Worm (Caenorhabditis elegans) whole organism, L2 larva: ENCODE measurements around the gene F41E6.1.

Experiments
- R02D3.7 ChIP-seq: fragments of 150-350 bp; optimal IDR thresholded peaks from 2 replicates; lab custom pipeline; 2014; ENCODE audit warnings: missing biosample characterization, missing genetic modification characterization
- ZK546.5 ChIP-seq: sonication (generic microtip); optimal IDR thresholded peaks from 2 replicates; lab custom pipeline; 2017; ENCODE audit warnings: missing biosample characterization, missing genetic modification characterization
- ama-1 ChIP-seq: fragments of 150-350 bp; optimal IDR thresholded peaks from 2 replicates; lab custom pipeline; 2018; ENCODE audit warnings: inconsistent platforms
- crh-2 ChIP-seq: sonication (generic microtip); optimal IDR thresholded peaks from 2 replicates; lab custom pipeline; 2017; ENCODE audit warnings: missing biosample characterization, missing genetic modification characterization
- fos-1 ChIP-seq: fragments of 150-350 bp; optimal IDR thresholded peaks from 2 replicates; lab custom pipeline; 2014; ENCODE audit warnings: missing biosample characterization, missing genetic modification characterization
- lin-39 ChIP-seq: fragments of 150-350 bp; optimal IDR thresholded peaks from 2 replicates; lab custom pipeline; 2014; ENCODE audit warnings: missing biosample characterization, missing genetic modification reagents, missing genetic modification characterization
- mab-5 ChIP-seq: fragments of 150-350 bp; optimal IDR thresholded peaks from 2 replicates; lab custom pipeline; 2014; ENCODE audit warnings: missing biosample characterization, missing genetic modification characterization
- nhr-11 ChIP-seq: fragments of 150-350 bp; optimal IDR thresholded peaks from 2 replicates; lab custom pipeline; 2014; ENCODE audit warnings: missing biosample characterization, missing genetic modification characterization
- nhr-237 ChIP-seq: fragments of 150-350 bp; optimal IDR thresholded peaks from 2 replicates; lab custom pipeline; 2014; ENCODE audit warnings: missing biosample characterization, missing genetic modification characterization
- skn-1 ChIP-seq: sonication (generic microtip); optimal IDR thresholded peaks from 2 replicates; lab custom pipeline; 2017; ENCODE audit warnings: missing biosample characterization, missing genetic modification characterization
- snpc-4 ChIP-seq: fragments of 150-350 bp; optimal IDR thresholded peaks from 2 replicates; lab custom pipeline; 2014; ENCODE audit warnings: missing biosample characterization, missing genetic modification characterization
- unc-39 ChIP-seq: fragments of 150-350 bp; optimal IDR thresholded peaks from 2 replicates; lab custom pipeline; 2014; ENCODE audit warnings: missing biosample characterization, missing genetic modification characterization

DNA sequence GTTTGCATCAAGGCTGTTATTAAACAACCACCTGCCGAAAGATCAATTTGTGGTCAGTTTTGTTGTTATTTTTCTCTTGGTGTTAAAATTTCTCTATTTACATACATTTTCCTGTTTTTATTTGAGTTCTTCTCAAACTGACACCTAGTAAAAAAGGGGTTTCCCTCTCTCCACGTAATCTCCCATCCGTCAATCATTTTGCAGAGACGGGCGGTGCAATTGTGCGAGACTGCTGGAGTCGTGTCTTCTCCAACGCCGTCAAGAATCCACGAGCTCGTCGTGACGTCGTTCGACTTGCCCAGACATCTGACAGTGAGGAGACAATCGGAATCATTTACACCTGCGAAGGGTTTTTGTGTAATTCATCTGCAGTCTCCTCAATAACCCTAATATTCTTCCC, 4.0 kb downstream of the F41E6.1 start:
- TF ChIP-seq fos-1 (tag; lab: Kevin White, UChicago) (no peak), lin-39 (tag; lab: Kevin White, UChicago) (no peak), nhr-237 (tag; lab: Kevin White, UChicago) (no peak), ZK546.5 (no peak), nhr-11 (no peak), crh-2 (no peak), mab-5 (tag; lab: Kevin White, UChicago) (no peak), skn-1 (no peak), unc-39 (tag; lab: Kevin White, UChicago) (no peak), ama-1 (no peak), snpc-4 (no peak), R02D3.7 (no peak)
